Worm (Caenorhabditis elegans) whole organism, L3 larva: ENCODE measurements around the gene srj-25.

Experiments used
- ZK546.5 ChIP-seq: sonication (generic microtip); optimal IDR thresholded peaks from 2 replicates; lab custom pipeline; 2017; ENCODE audit warnings: missing biosample characterization, missing genetic modification characterization
- aly-2 ChIP-seq: fragments of 150-350 bp; optimal IDR thresholded peaks from 2 replicates; lab custom pipeline; 2014; ENCODE audit warnings: missing biosample characterization, missing genetic modification characterization
- ama-1 ChIP-seq: fragments of 150-350 bp; optimal IDR thresholded peaks from 2 replicates; lab custom pipeline; 2018
- ceh-16 ChIP-seq: sonication (generic microtip); optimal IDR thresholded peaks from 2 replicates; lab custom pipeline; 2017; ENCODE audit warnings: missing biosample characterization, missing genetic modification characterization
- ceh-28 ChIP-seq: fragments of 150-350 bp; optimal IDR thresholded peaks from 2 replicates; lab custom pipeline; 2014; ENCODE audit warnings: missing biosample characterization, missing genetic modification reagents, missing genetic modification characterization
- ceh-82 ChIP-seq: fragments of 150-350 bp; optimal IDR thresholded peaks from 2 replicates; lab custom pipeline; 2014; ENCODE audit warnings: missing biosample characterization, missing genetic modification characterization
- ceh-9 ChIP-seq: sonication (generic microtip); optimal IDR thresholded peaks from 2 replicates; lab custom pipeline; 2018; ENCODE audit warnings: missing biosample characterization, missing genetic modification characterization
- daf-12 ChIP-seq: fragments of 150-350 bp; optimal IDR thresholded peaks from 2 replicates; lab custom pipeline; 2014; ENCODE audit warnings: missing biosample characterization, missing genetic modification reagents, missing genetic modification characterization
- egl-27 ChIP-seq: sonication (generic microtip); optimal IDR thresholded peaks from 4 replicates; lab custom pipeline; 2017; ENCODE audit warnings: missing biosample characterization, missing genetic modification reagents, missing genetic modification characterization
- egl-5 ChIP-seq: fragments of 150-350 bp; optimal IDR thresholded peaks from 2 replicates; lab custom pipeline; 2017; ENCODE audit warnings: missing biosample characterization, missing genetic modification reagents, missing genetic modification characterization, inconsistent platforms
- elt-1 ChIP-seq: fragments of 150-350 bp; optimal IDR thresholded peaks from 2 replicates; lab custom pipeline; 2014; ENCODE audit warnings: missing biosample characterization, missing genetic modification characterization
- elt-2 ChIP-seq: sonication (generic microtip); optimal IDR thresholded peaks from 2 replicates; lab custom pipeline; 2016; ENCODE audit warnings: missing genetic modification reagents, mild to moderate bottlenecking, missing genetic modification characterization, missing compliant biosample characterization
- eor-1 ChIP-seq, 2 experiments: fragments of 150-350 bp; optimal IDR thresholded peaks; 2 replicates each; lab custom pipeline; 2014 to 2018; ENCODE audit warnings: missing biosample characterization in 2 of 2, missing genetic modification characterization in 2 of 2
- fkh-10 ChIP-seq: sonication (generic microtip); optimal IDR thresholded peaks from 2 replicates; lab custom pipeline; 2017; ENCODE audit warnings: missing biosample characterization, missing genetic modification reagents, missing genetic modification characterization
- fkh-2 ChIP-seq: fragments of 150-350 bp; optimal IDR thresholded peaks from 2 replicates; lab custom pipeline; 2014; ENCODE audit warnings: missing biosample characterization, missing genetic modification reagents, missing genetic modification characterization
- fos-1 ChIP-seq: fragments of 150-350 bp; optimal IDR thresholded peaks from 2 replicates; lab custom pipeline; 2014; ENCODE audit warnings: missing biosample characterization, missing genetic modification characterization
- hmg-11 ChIP-seq: sonication (generic microtip); optimal IDR thresholded peaks from 2 replicates; lab custom pipeline; 2016; ENCODE audit warnings: missing genetic modification characterization, missing compliant biosample characterization
- jun-1 ChIP-seq: fragments of 150-350 bp; optimal IDR thresholded peaks from 2 replicates; lab custom pipeline; 2014; ENCODE audit warnings: missing biosample characterization, missing genetic modification reagents, missing genetic modification characterization
- lin-39 ChIP-seq: fragments of 150-350 bp; optimal IDR thresholded peaks from 2 replicates; lab custom pipeline; 2018; ENCODE audit warnings: missing biosample characterization, missing genetic modification reagents, missing genetic modification characterization
- lsy-12 ChIP-seq: sonication (generic microtip); optimal IDR thresholded peaks from 2 replicates; lab custom pipeline; 2016; ENCODE audit warnings: mild to moderate bottlenecking, missing genetic modification characterization, missing compliant biosample characterization
- mdl-1 ChIP-seq: fragments of 150-350 bp; optimal IDR thresholded peaks from 2 replicates; lab custom pipeline; 2014; ENCODE audit warnings: missing biosample characterization, missing genetic modification characterization
- mml-1 ChIP-seq: fragments of 150-350 bp; sonication (generic microtip); optimal IDR thresholded peaks from 3 replicates; lab custom pipeline; 2014; ENCODE audit warnings: missing biosample characterization, missing genetic modification characterization
- nfya-1 ChIP-seq: sonication (generic microtip); optimal IDR thresholded peaks from 2 replicates; lab custom pipeline; 2017; ENCODE audit warnings: missing genetic modification characterization, mild to moderate bottlenecking, missing compliant biosample characterization, antibody characterized with exemption, moderate library complexity; ENCODE audit not compliant: insufficient read depth
- nhr-11 ChIP-seq: fragments of 150-350 bp; optimal IDR thresholded peaks from 2 replicates; lab custom pipeline; 2014; ENCODE audit warnings: missing biosample characterization, missing genetic modification characterization
- nhr-12 ChIP-seq: fragments of 150-350 bp; optimal IDR thresholded peaks from 2 replicates; lab custom pipeline; 2014; ENCODE audit warnings: missing biosample characterization, missing genetic modification characterization
- nhr-23 ChIP-seq: fragments of 150-350 bp; optimal IDR thresholded peaks from 2 replicates; lab custom pipeline; 2014; ENCODE audit warnings: missing biosample characterization, missing genetic modification reagents, missing genetic modification characterization
- nhr-237 ChIP-seq: fragments of 150-350 bp; optimal IDR thresholded peaks from 2 replicates; lab custom pipeline; 2014; ENCODE audit warnings: missing biosample characterization, missing genetic modification characterization
- nhr-25 ChIP-seq: sonication (generic microtip); optimal IDR thresholded peaks from 2 replicates; lab custom pipeline; 2017; ENCODE audit warnings: missing biosample characterization, missing genetic modification characterization
- nhr-28 ChIP-seq: fragments of 150-350 bp; optimal IDR thresholded peaks from 2 replicates; lab custom pipeline; 2014; ENCODE audit warnings: missing biosample characterization, missing genetic modification characterization
- nhr-76 ChIP-seq: fragments of 150-350 bp; sonication (generic microtip); optimal IDR thresholded peaks from 5 replicates; lab custom pipeline; 2014; ENCODE audit warnings: missing biosample characterization, missing genetic modification characterization
- nhr-77 ChIP-seq: fragments of 150-350 bp; optimal IDR thresholded peaks from 2 replicates; lab custom pipeline; 2014; ENCODE audit warnings: missing biosample characterization, missing genetic modification characterization
- pha-4 ChIP-seq: fragments of 150-350 bp; optimal IDR thresholded peaks from 2 replicates; lab custom pipeline; 2014; ENCODE audit warnings: missing biosample characterization, missing genetic modification reagents, missing genetic modification characterization
- sea-2 ChIP-seq: fragments of 150-350 bp; sonication (generic microtip); optimal IDR thresholded peaks from 4 replicates; lab custom pipeline; 2014; ENCODE audit warnings: missing biosample characterization, missing genetic modification reagents, missing genetic modification characterization
- skn-1 ChIP-seq: fragments of 150-350 bp; optimal IDR thresholded peaks from 2 replicates; lab custom pipeline; 2014; ENCODE audit warnings: missing biosample characterization, missing genetic modification characterization
- snpc-4 ChIP-seq: fragments of 150-350 bp; optimal IDR thresholded peaks from 2 replicates; lab custom pipeline; 2014; ENCODE audit warnings: missing biosample characterization, missing genetic modification characterization
- tbx-2 ChIP-seq: sonication (generic microtip); optimal IDR thresholded peaks from 2 replicates; lab custom pipeline; 2016; ENCODE audit warnings: mild to moderate bottlenecking, missing genetic modification characterization, missing compliant biosample characterization
- unc-39 ChIP-seq: sonication (generic microtip); optimal IDR thresholded peaks from 4 replicates; lab custom pipeline; 2017; ENCODE audit warnings: missing biosample characterization, missing genetic modification characterization
- unc-62 ChIP-seq: fragments of 150-350 bp; sonication (generic microtip); optimal IDR thresholded peaks from 4 replicates; lab custom pipeline; 2014; ENCODE audit warnings: missing biosample characterization, missing genetic modification reagents, missing genetic modification characterization
- ztf-11 ChIP-seq: fragments of 150-350 bp; optimal IDR thresholded peaks from 2 replicates; lab custom pipeline; 2014; ENCODE audit warnings: missing biosample characterization, missing genetic modification characterization
- ztf-4 ChIP-seq: fragments of 150-350 bp; optimal IDR thresholded peaks from 2 replicates; lab custom pipeline; 2014; ENCODE audit warnings: missing biosample characterization, missing genetic modification characterization

srj-25 gene

ce11 chrV:694625-695024, 41.4 kb downstream of the srj-25 start, which contains the start of gene srj-53:
TSS of gene srj-53 (minus strand) at chrV:694725.
- TF ChIP-seq nhr-77 (tag; lab: Kevin White, UChicago) (no peak), nhr-11 (tag; lab: Kevin White, UChicago) (no peak), egl-5 (tag; lab: Kevin White, UChicago) (no peak), ceh-9 (tag; lab: Kevin White, UChicago) (no peak), skn-1 (tag; lab: Kevin White, UChicago) (no peak), nhr-28 (no peak), nhr-237 (tag; lab: Kevin White, UChicago) (no peak), ceh-82 (tag; lab: Kevin White, UChicago) (no peak), nhr-76 (tag; lab: Kevin White, UChicago) (no peak), nhr-25 (no peak), eor-1 (tag; optimal IDR thresholded peaks at IDR 0.05; lab: Kevin White, UChicago) (no peak), hmg-11 (no peak), ceh-16 (tag; lab: Kevin White, UChicago) (no peak), elt-1 (tag; lab: Kevin White, UChicago) (no peak), daf-12 (no peak), fkh-2 (tag; lab: Kevin White, UChicago) (no peak), pha-4 (no peak), ceh-28 (tag; lab: Kevin White, UChicago) (no peak), sea-2 (GFP tag; lab: Kevin White, UChicago) (no peak)

DNA sequence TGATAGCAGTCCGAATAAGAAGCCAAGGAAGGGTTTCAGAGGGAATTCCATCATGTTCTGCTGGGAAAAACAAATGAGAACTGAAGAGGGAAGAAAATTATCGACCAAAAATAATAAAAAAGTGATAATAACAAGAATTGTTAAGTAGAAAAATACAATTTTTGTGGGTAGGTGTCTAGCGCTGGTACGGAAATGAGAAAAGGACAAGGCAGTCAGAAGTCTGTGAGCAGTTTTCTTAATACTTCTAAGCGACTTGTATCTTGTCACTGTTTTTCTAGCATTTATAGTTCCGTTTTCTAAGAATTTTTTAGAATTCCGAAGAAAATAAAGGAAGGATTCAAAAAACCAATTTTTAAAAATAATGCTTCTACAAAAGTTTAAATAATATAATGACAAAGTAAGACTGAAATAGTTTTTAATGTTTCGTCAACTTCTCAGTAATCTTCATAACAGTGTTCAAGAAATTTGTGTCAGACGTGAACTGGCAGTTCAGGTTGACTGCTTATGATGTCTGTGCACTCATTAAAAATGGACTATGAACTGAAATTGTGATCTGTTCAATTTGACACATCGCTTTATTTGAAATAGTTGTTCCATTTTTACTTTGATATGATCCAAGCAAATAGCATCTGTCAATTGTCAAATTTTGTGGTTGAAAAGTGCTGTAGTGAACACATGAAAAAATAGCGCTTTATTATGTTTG, 43.2 kb downstream of the srj-25 start, which contains the start of gene srx-4:
srx-4 (minus strand) TSS at position 51 of the 703 bp plus-strand sequence.
- TF ChIP-seq tbx-2 (tag; lab: Kevin White, UChicago), result no peak
- no peak for TF ChIP-seq fos-1
- no peak for TF ChIP-seq ceh-28 (tag; lab: Kevin White, UChicago)
- TF ChIP-seq fkh-10 (GFP tag; lab: Kevin White, UChicago), result no peak
- no peak for TF ChIP-seq nhr-77 (tag; lab: Kevin White, UChicago)
- TF ChIP-seq skn-1 (tag; lab: Kevin White, UChicago), result no peak
- TF ChIP-seq jun-1, result no peak
- no peak for TF ChIP-seq eor-1 (tag; optimal IDR thresholded peaks at IDR 0.05; lab: Kevin White, UChicago)
- TF ChIP-seq nhr-23, result no peak
- TF ChIP-seq ceh-82 (tag; lab: Kevin White, UChicago), result no peak
- TF ChIP-seq elt-1 (tag; lab: Kevin White, UChicago), result no peak
- no peak for TF ChIP-seq snpc-4 (tag; lab: Kevin White, UChicago)
- TF ChIP-seq pha-4, result no peak

DNA sequence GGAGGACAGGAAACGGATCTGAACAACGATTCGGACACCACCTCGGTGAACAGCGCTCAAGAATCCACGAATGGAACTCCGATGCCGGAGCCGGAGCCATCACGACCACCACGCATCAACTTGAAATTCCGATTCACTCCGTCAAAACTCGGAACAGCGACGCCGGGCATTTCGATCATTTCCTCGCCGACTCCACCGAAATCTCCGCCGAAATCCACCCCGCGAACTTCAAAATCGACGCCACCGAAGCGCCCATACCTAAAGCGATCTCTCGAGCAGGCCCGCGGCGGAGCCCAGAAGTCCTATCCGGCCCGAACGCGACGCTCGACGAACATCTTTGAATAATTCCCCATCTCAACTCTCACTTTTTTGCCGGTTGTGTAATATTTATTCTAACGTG, 46.5 kb downstream of the srj-25 start:
- TF ChIP-seq unc-62 (GFP tag; lab: Kevin White, UChicago) (no peak), nhr-23 (no peak), egl-5 (tag; lab: Kevin White, UChicago) (no peak), sea-2 (GFP tag; lab: Kevin White, UChicago) (no peak), ceh-9 (tag; lab: Kevin White, UChicago) (no peak), ama-1 (lab: Kevin White, UChicago) (no peak), ztf-11 (tag; lab: Kevin White, UChicago) (no peak), nhr-25 (no peak), pha-4 (no peak), fos-1 (no peak), nfya-1 (tag; lab: Kevin White, UChicago) (no peak), nhr-12 (tag; lab: Kevin White, UChicago) (no peak), ZK546.5 (no peak), mdl-1 (tag; lab: Kevin White, UChicago) (no peak), unc-39 (tag; lab: Kevin White, UChicago) (no peak), nhr-237 (tag; lab: Kevin White, UChicago) (no peak), nhr-76 (tag; lab: Kevin White, UChicago) (no peak), mml-1 (tag; lab: Kevin White, UChicago) (no peak)
- TF ChIP-seq, all 47 proteins: peak for 0

DNA sequence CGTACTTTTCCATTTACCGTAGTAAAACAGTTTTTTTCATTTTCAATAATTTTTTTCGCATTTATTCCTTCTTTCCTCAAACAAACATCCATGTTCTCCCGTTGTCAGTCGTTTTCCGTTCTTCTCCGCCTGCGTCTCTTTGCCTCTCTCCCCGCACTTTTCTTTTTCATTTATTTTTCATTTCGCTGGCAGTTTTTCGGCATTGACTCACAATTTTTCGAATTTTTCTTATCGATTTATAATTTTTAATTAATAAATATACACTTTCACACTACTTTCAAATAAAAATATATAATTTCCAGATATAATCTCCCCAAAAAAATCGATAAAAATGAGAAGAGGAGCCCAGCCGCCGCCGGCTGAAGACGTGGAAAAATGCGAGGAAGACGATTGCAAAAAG, 48.7 kb downstream of the srj-25 start, which contains the start of gene H25P19.1:
H25P19.1 (plus strand) TSS at position 301 of the 400 bp plus-strand sequence.
- TF ChIP-seq nhr-25 (no peak), ceh-82 (tag; lab: Kevin White, UChicago) (no peak), nhr-28 (no peak), ztf-11 (tag; lab: Kevin White, UChicago) (no peak), fkh-2 (tag; lab: Kevin White, UChicago) (no peak), lsy-12 (tag; lab: Kevin White, UChicago) (no peak), nhr-23 (no peak), lin-39 (no peak), ZK546.5 (no peak), elt-2 (tag; lab: Kevin White, UChicago) (no peak), jun-1 (no peak), ama-1 (lab: Kevin White, UChicago) (no peak), ceh-28 (tag; lab: Kevin White, UChicago) (no peak), nhr-11 (tag; lab: Kevin White, UChicago) (no peak), ztf-4 (tag; lab: Kevin White, UChicago) (no peak), egl-27 (tag; lab: Kevin White, UChicago) (no peak), elt-1 (tag; lab: Kevin White, UChicago) (no peak), aly-2 (no peak), daf-12 (no peak), fkh-10 (GFP tag; lab: Kevin White, UChicago) (no peak)
